Fruit fly (Drosophila melanogaster) whole organism, embryonic: Measurements from ENCODE around the gene Ugt35D1.

Experiments
- Asciz ChIP-seq: fragments of 200-800 bp; sonication (Bioruptor generic); optimal IDR thresholded peaks from 2 replicates; lab custom pipeline; 2017; ENCODE audit warnings: missing biosample characterization, mild to moderate bottlenecking, missing genetic modification characterization, missing genetic modification reagents
- Atf-2 ChIP-seq: fragments of 200-800 bp; sonication (Bioruptor generic); optimal IDR thresholded peaks from 2 replicates; lab custom pipeline; 2016; ENCODE audit warnings: missing biosample characterization, missing genetic modification characterization
- CG10543 ChIP-seq: fragments of 200-800 bp; sonication (Bioruptor generic); optimal IDR thresholded peaks from 3 replicates; lab custom pipeline; 2017; ENCODE audit warnings: missing biosample characterization, mild to moderate bottlenecking, missing genetic modification characterization, moderate library complexity
- CG10959 ChIP-seq: fragments of 200-800 bp; sonication (Bioruptor generic); IDR thresholded peaks from 2 replicates; pipeline ENCODE4 v1.3.6; 2022; ENCODE audit warnings: missing biosample characterization, missing genetic modification characterization
- CG11696 ChIP-seq: fragments of 200-800 bp; sonication (Bioruptor generic); IDR thresholded peaks from 2 replicates; pipeline ENCODE4 v1.3.6; 2022; ENCODE audit warnings: missing biosample characterization, missing genetic modification characterization
- CG12155 ChIP-seq: fragments of 200-800 bp; sonication (Bioruptor generic); optimal IDR thresholded peaks from 3 replicates; lab custom pipeline; 2016; ENCODE audit warnings: missing biosample characterization, missing genetic modification characterization
- CG12219 ChIP-seq: fragments of 200-800 bp; sonication (Bioruptor generic); optimal IDR thresholded peaks from 3 replicates; lab custom pipeline; 2018; ENCODE audit warnings: missing biosample characterization, mild to moderate bottlenecking, missing genetic modification characterization
- CG12299 ChIP-seq: fragments of 200-800 bp; sonication (Bioruptor generic); optimal IDR thresholded peaks from 2 replicates; lab custom pipeline; 2018; ENCODE audit warnings: missing biosample characterization, mild to moderate bottlenecking, missing genetic modification characterization
- CG13894 ChIP-seq: fragments of 200-800 bp; sonication (Bioruptor generic); optimal IDR thresholded peaks from 3 replicates; lab custom pipeline; 2018; ENCODE audit warnings: missing biosample characterization, mild to moderate bottlenecking, missing genetic modification characterization, moderate library complexity
- CG15514 ChIP-seq: fragments of 200-800 bp; sonication (Bioruptor generic); optimal IDR thresholded peaks from 3 replicates; lab custom pipeline; 2017; ENCODE audit warnings: missing biosample characterization, missing genetic modification characterization, mild to moderate bottlenecking, moderate library complexity, missing genetic modification reagents
- CG17361 ChIP-seq: fragments of 200-800 bp; sonication (Bioruptor generic); IDR thresholded peaks from 3 replicates; pipeline ENCODE4 v1.3.6; 2022; ENCODE audit warnings: missing biosample characterization, missing genetic modification characterization
- CG17612 ChIP-seq: fragments of 200-800 bp; sonication (Bioruptor generic); IDR thresholded peaks from 2 replicates; pipeline ENCODE4 v1.3.6; 2022; ENCODE audit warnings: missing biosample characterization, missing genetic modification characterization
- CG2116 ChIP-seq: fragments of 200-800 bp; sonication (Bioruptor generic); optimal IDR thresholded peaks from 3 replicates; lab custom pipeline; 2018; ENCODE audit warnings: missing biosample characterization, mild to moderate bottlenecking, missing genetic modification characterization
- CG2199 ChIP-seq: fragments of 200-800 bp; sonication (Bioruptor generic); IDR thresholded peaks from 3 replicates; pipeline ENCODE4 v1.3.6; 2022; ENCODE audit warnings: missing biosample characterization, missing genetic modification characterization
- CG2875 ChIP-seq: fragments of 200-800 bp; sonication (Bioruptor generic); optimal IDR thresholded peaks from 2 replicates; lab custom pipeline; 2017; ENCODE audit warnings: missing biosample characterization, mild to moderate bottlenecking, missing genetic modification characterization, missing genetic modification reagents
- CG3726 ChIP-seq: fragments of 200-800 bp; sonication (Bioruptor generic); IDR thresholded peaks from 3 replicates; pipeline ENCODE4, ENCODE4 v1.3.6; 2022; ENCODE audit warnings: missing biosample characterization, missing genetic modification characterization
- CG4328 ChIP-seq: fragments of 200-800 bp; sonication (Bioruptor generic); optimal IDR thresholded peaks from 3 replicates; lab custom pipeline; 2017; ENCODE audit warnings: missing biosample characterization, missing genetic modification reagents, missing genetic modification characterization
- CG6272 ChIP-seq: fragments of 200-800 bp; sonication (Bioruptor generic); IDR thresholded peaks from 2 replicates; pipeline ENCODE4 v1.3.6; 2022; ENCODE audit warnings: missing biosample characterization, missing genetic modification characterization
- CG6854 ChIP-seq: fragments of 200-800 bp; sonication (Bioruptor generic); optimal IDR thresholded peaks from 3 replicates; lab custom pipeline; 2017; ENCODE audit warnings: missing biosample characterization, mild to moderate bottlenecking, missing genetic modification characterization
- CrebB ChIP-seq: fragments of 200-800 bp; sonication (Bioruptor generic); optimal IDR thresholded peaks from 3 replicates; lab custom pipeline; 2018; ENCODE audit warnings: missing biosample characterization, mild to moderate bottlenecking, missing genetic modification characterization
- Deaf1 ChIP-seq: fragments of 200-800 bp; optimal IDR thresholded peaks from 3 replicates; lab custom pipeline; 2019; ENCODE audit warnings: missing biosample characterization, mild to moderate bottlenecking, missing genetic modification characterization, moderate library complexity
- Doc2 ChIP-seq: fragments of 200-800 bp; sonication (Bioruptor generic); IDR thresholded peaks from 2 replicates; pipeline ENCODE4 v1.3.6; 2022; ENCODE audit warnings: missing biosample characterization, missing genetic modification characterization
- Ets97D ChIP-seq: fragments of 200-800 bp; sonication (Bioruptor generic); optimal IDR thresholded peaks from 3 replicates; lab custom pipeline; 2016; ENCODE audit warnings: missing biosample characterization, missing genetic modification characterization
- Gug ChIP-seq: fragments of 200-800 bp; sonication (Bioruptor generic); IDR thresholded peaks from 4 replicates; pipeline ENCODE4 v1.3.6; 2022; ENCODE audit warnings: missing biosample characterization, missing genetic modification characterization
- H15 ChIP-seq: fragments of 200-800 bp; sonication (Bioruptor generic); IDR thresholded peaks from 3 replicates; pipeline ENCODE4 v1.3.6; 2022; ENCODE audit warnings: missing biosample characterization, missing genetic modification characterization
- HmgD ChIP-seq: fragments of 200-800 bp; sonication (Bioruptor generic); optimal IDR thresholded peaks from 3 replicates; lab custom pipeline; 2016; ENCODE audit warnings: missing biosample characterization, missing genetic modification characterization
- Hr3 ChIP-seq: fragments of 200-800 bp; sonication (Bioruptor generic); optimal IDR thresholded peaks from 3 replicates; lab custom pipeline; 2016; ENCODE audit warnings: missing biosample characterization, missing genetic modification characterization
- MTF-1 ChIP-seq: fragments of 200-800 bp; sonication (Bioruptor generic); optimal IDR thresholded peaks from 2 replicates; lab custom pipeline; 2018; ENCODE audit warnings: missing biosample characterization, mild to moderate bottlenecking, missing genetic modification characterization, borderline replicate concordance
- Mad ChIP-seq: fragments of 200-800 bp; sonication (Bioruptor generic); optimal IDR thresholded peaks from 2 replicates; lab custom pipeline; 2016; ENCODE audit warnings: missing biosample characterization, missing genetic modification characterization
- Med ChIP-seq: fragments of 200-800 bp; sonication (Bioruptor generic); peaks from one replicate; lab custom pipeline; 2016; ENCODE audit warnings: missing biosample characterization, missing genetic modification characterization, mild to moderate bottlenecking, inconsistent platforms, moderate library complexity
- Optix ChIP-seq: fragments of 200-800 bp; sonication (Bioruptor generic); IDR thresholded peaks from 3 replicates; pipeline ENCODE4 v1.3.6; 2022; ENCODE audit warnings: missing biosample characterization, missing genetic modification characterization
- Pdp1 ChIP-seq, 2 experiments: fragments of 200-800 bp; sonication (Bioruptor generic); optimal IDR thresholded peaks; 3 replicates each; lab custom pipeline; 2016; ENCODE audit warnings: missing biosample characterization in 2 of 2, missing genetic modification characterization in 2 of 2, mild to moderate bottlenecking in 1 of 2, moderate library complexity in 1 of 2
- Side ChIP-seq: fragments of 200-800 bp; sonication (Bioruptor generic); optimal IDR thresholded peaks from 2 replicates; lab custom pipeline; 2016; ENCODE audit warnings: missing biosample characterization, missing genetic modification characterization
- Spps ChIP-seq: fragments of 200-800 bp; sonication (Bioruptor generic); optimal IDR thresholded peaks from 2 replicates; lab custom pipeline; 2018; ENCODE audit warnings: missing biosample characterization, mild to moderate bottlenecking, missing genetic modification characterization
- ara ChIP-seq: fragments of 200-800 bp; sonication (Bioruptor generic); IDR thresholded peaks from 2 replicates; pipeline ENCODE4 v1.3.6; 2022; ENCODE audit warnings: missing biosample characterization, missing genetic modification characterization
- crc ChIP-seq: fragments of 200-800 bp; sonication (Bioruptor generic); optimal IDR thresholded peaks from 2 replicates; lab custom pipeline; 2016; ENCODE audit warnings: missing biosample characterization, missing genetic modification characterization
- dati ChIP-seq: fragments of 200-800 bp; sonication (Bioruptor generic); IDR thresholded peaks from 2 replicates; pipeline ENCODE4 v1.3.6; 2022; ENCODE audit warnings: missing biosample characterization, missing genetic modification characterization
- dm ChIP-seq: fragments of 200-800 bp; sonication (Bioruptor generic); optimal IDR thresholded peaks from 3 replicates; lab custom pipeline; 2016; ENCODE audit warnings: missing biosample characterization, missing genetic modification characterization
- exex ChIP-seq: fragments of 200-800 bp; sonication (Bioruptor generic); optimal IDR thresholded peaks from 4 replicates; lab custom pipeline; 2018; ENCODE audit warnings: missing biosample characterization, mild to moderate bottlenecking, missing genetic modification characterization, moderate library complexity
- grau ChIP-seq: fragments of 200-800 bp; optimal IDR thresholded peaks from 3 replicates; lab custom pipeline; 2019; ENCODE audit warnings: missing biosample characterization, mild to moderate bottlenecking, missing genetic modification characterization, moderate library complexity
- gt ChIP-seq: fragments of 200-800 bp; sonication (Bioruptor generic); IDR thresholded peaks from 2 replicates; pipeline ENCODE4 v1.3.6; 2022; ENCODE audit warnings: missing biosample characterization, missing genetic modification characterization
- hbn ChIP-seq: fragments of 200-800 bp; sonication (Bioruptor generic); IDR thresholded peaks from 2 replicates; pipeline ENCODE4 v1.3.6; 2022; ENCODE audit warnings: missing biosample characterization, missing genetic modification characterization; ENCODE audit not compliant: partially characterized antibody
- ken ChIP-seq: fragments of 200-800 bp; sonication (Bioruptor generic); IDR thresholded peaks from 3 replicates; pipeline ENCODE4 v1.3.6; 2022; ENCODE audit warnings: missing biosample characterization, missing genetic modification characterization
- lilli ChIP-seq: fragments of 200-800 bp; sonication (Bioruptor generic); optimal IDR thresholded peaks from 3 replicates; lab custom pipeline; 2016; ENCODE audit warnings: missing biosample characterization, missing genetic modification characterization
- lmd ChIP-seq: fragments of 200-800 bp; sonication (Bioruptor generic); IDR thresholded peaks from 2 replicates; pipeline ENCODE4 v1.3.6; 2022; ENCODE audit warnings: missing biosample characterization, missing genetic modification characterization
- mirr ChIP-seq: fragments of 200-800 bp; sonication (Bioruptor generic); optimal IDR thresholded peaks from 3 replicates; lab custom pipeline; 2018; ENCODE audit warnings: missing biosample characterization, mild to moderate bottlenecking, missing genetic modification characterization
- phol ChIP-seq: fragments of 200-800 bp; sonication (Bioruptor generic); optimal IDR thresholded peaks from 3 replicates; lab custom pipeline; 2018; ENCODE audit warnings: missing biosample characterization, mild to moderate bottlenecking, missing genetic modification characterization, moderate library complexity
- ranshi ChIP-seq: fragments of 200-800 bp; sonication (Bioruptor generic); IDR thresholded peaks from 2 replicates; pipeline ENCODE4 v1.3.6; 2022; ENCODE audit warnings: missing biosample characterization, missing genetic modification characterization
- sob ChIP-seq: fragments of 200-800 bp; sonication (Bioruptor generic); IDR thresholded peaks from 2 replicates; pipeline ENCODE4 v1.3.6; 2022; ENCODE audit warnings: missing biosample characterization, missing genetic modification characterization
- tin ChIP-seq: fragments of 200-800 bp; sonication (Bioruptor generic); optimal IDR thresholded peaks from 3 replicates; lab custom pipeline; 2016; ENCODE audit warnings: missing biosample characterization, missing genetic modification characterization
- unpg ChIP-seq: fragments of 200-800 bp; sonication (Bioruptor generic); optimal IDR thresholded peaks from 3 replicates; lab custom pipeline; 2018; ENCODE audit warnings: missing biosample characterization, mild to moderate bottlenecking, missing genetic modification characterization, moderate library complexity

Ugt35D1 gene

DNA sequence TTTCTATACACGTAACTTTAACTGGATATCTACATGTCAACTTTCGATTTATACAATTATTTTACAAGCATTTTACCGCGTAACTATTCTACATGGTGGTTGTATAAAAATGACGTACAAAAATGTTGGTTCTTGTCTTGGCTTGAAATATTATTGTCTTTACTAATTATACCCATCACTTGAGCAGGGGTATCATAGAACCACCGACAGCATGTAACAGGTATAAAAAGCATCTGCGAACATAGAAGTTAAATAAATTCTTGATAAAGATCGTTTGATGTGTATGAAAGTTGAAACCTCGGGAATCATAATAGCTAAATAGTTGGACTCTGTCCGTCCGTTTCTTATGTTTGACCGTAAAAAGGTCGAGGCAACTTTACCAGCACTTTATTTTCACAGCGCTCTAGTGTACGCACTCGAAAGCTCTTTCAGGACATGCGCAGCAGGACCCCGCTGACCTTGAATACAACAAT, 13.9 kb downstream of the Ugt35D1 start (continued):
- TF ChIP-seq Asciz (GFP tag; lab: Kevin White, UChicago), result peak; percentile 14
- peak; percentile 69 for TF ChIP-seq grau (tag; lab: Kevin White, UChicago)
- TF ChIP-seq CG2875, result peak; percentile 21
- TF ChIP-seq CG12219, result peak; percentile 61
- TF ChIP-seq Gug (GFP tag; lab: Robert Waterston, UW), result no peak; the same call in 3 of the 4 replicates
- TF ChIP-seq Deaf1, result no peak
- TF ChIP-seq Mad (GFP tag; lab: Kevin White, UChicago), result peak; percentile 14
- peak; percentile 53; the same call in 1 of the 2 replicates for TF ChIP-seq sob (GFP tag; lab: Robert Waterston, UW)
- TF ChIP-seq gt (GFP tag; lab: Robert Waterston, UW), result no peak
- no peak for TF ChIP-seq mirr (GFP tag; lab: Kevin White, UChicago)
- TF ChIP-seq CG6272, result no peak
- TF ChIP-seq CG2116 (GFP tag; lab: Kevin White, UChicago), result no peak
- TF ChIP-seq ara (GFP tag; lab: Robert Waterston, UW), result 0 out of 2 replicates have a peak, but pooled peaks have one; percentile 34
- TF ChIP-seq crc (GFP tag; lab: Kevin White, UChicago), result no peak
- TF ChIP-seq dm (GFP tag; lab: Kevin White, UChicago), result no peak
- TF ChIP-seq ken (GFP tag; lab: Robert Waterston, UW), result peak; percentile 56
- no peak for TF ChIP-seq dati
- peak; percentile 31 for TF ChIP-seq CG12299 (tag; lab: Kevin White, UChicago)
- TF ChIP-seq H15 (GFP tag; lab: Robert Waterston, UW), result peak; percentile 52; the same call in 2 of the 3 replicates
- no peak for TF ChIP-seq Ets97D (GFP tag; lab: Kevin White, UChicago)
- no peak for TF ChIP-seq exex (tag; lab: Kevin White, UChicago)
- peak; percentile 29 for TF ChIP-seq CG12155 (GFP tag; lab: Kevin White, UChicago)
- no peak for TF ChIP-seq MTF-1 (GFP tag; lab: Kevin White, UChicago)
- no peak for TF ChIP-seq hbn
- TF ChIP-seq Doc2 (GFP tag; lab: Robert Waterston, UW), result no peak
- TF ChIP-seq CG3726 (GFP tag; lab: Robert Waterston, UW), result no peak
- no peak for TF ChIP-seq Side
- TF ChIP-seq lmd (GFP tag; lab: Robert Waterston, UW), result peak; percentile 36; the same call in 1 of the 2 replicates
- no peak for TF ChIP-seq CG4328 (GFP tag; lab: Kevin White, UChicago)
- TF ChIP-seq CG10543 (GFP tag; lab: Kevin White, UChicago), result no peak
- TF ChIP-seq CG6854 (GFP tag; lab: Kevin White, UChicago), result no peak
- peak; percentile 47 for TF ChIP-seq Hr3 (GFP tag; lab: Kevin White, UChicago)
- peak; percentile 45 for TF ChIP-seq CG15514 (GFP tag; lab: Kevin White, UChicago)
- TF ChIP-seq CG10959 (GFP tag; lab: Robert Waterston, UW), result no peak
- TF ChIP-seq HmgD (GFP tag; lab: Kevin White, UChicago), result no peak
- peak; percentile 75 for TF ChIP-seq unpg (GFP tag; lab: Kevin White, UChicago)
- no peak for TF ChIP-seq CG13894 (tag; lab: Kevin White, UChicago)
- TF ChIP-seq CrebB, result peak; percentile 41
- TF ChIP-seq Med (GFP tag; lab: Kevin White, UChicago), result peak; percentile 90
- no peak for TF ChIP-seq CG11696
- peak in 1 of 2 experiments; percentile 37 for TF ChIP-seq Pdp1 (GFP tag; optimal IDR thresholded peaks at IDR 0.05; lab: Kevin White, UChicago)
- no peak for TF ChIP-seq Spps
- peak; percentile 32 for TF ChIP-seq phol
- TF ChIP-seq CG17361 (GFP tag; lab: Robert Waterston, UW), result 0 out of 3 replicates have a peak, but pooled peaks have one; percentile 9
- peak; percentile 64 for TF ChIP-seq lilli (GFP tag; lab: Kevin White, UChicago)
- no peak; the same call in 2 of the 3 replicates for TF ChIP-seq Optix (GFP tag; lab: Robert Waterston, UW)
- peak; percentile 1 for TF ChIP-seq Atf-2 (GFP tag; lab: Kevin White, UChicago)
- TF ChIP-seq ranshi (GFP tag; lab: Robert Waterston, UW), result peak; percentile 62
- no peak for TF ChIP-seq tin (GFP tag; lab: Kevin White, UChicago)
- no peak for TF ChIP-seq CG2199 (GFP tag; lab: Robert Waterston, UW)
- TF ChIP-seq CG17612 (GFP tag; lab: Robert Waterston, UW), result no peak
